Worm (Caenorhabditis elegans) whole organism, L4 larva: Measurements from ENCODE around the gene K11D12.11.

Source experiments
- Y5F2A.4 ChIP-seq: fragments of 200-800 bp; sonication (Bioruptor generic); optimal IDR thresholded peaks from 2 replicates; lab custom pipeline; 2018; ENCODE audit warnings: mild to moderate bottlenecking, missing genetic modification characterization, missing compliant biosample characterization
- aha-1 ChIP-seq: fragments of 150-350 bp; peaks from one replicate; lab custom pipeline; 2014; ENCODE audit warnings: missing biosample characterization, missing genetic modification characterization
- fos-1 ChIP-seq: fragments of 150-350 bp; optimal IDR thresholded peaks from 2 replicates; lab custom pipeline; 2014; ENCODE audit warnings: missing biosample characterization, missing genetic modification characterization
- mdl-1 ChIP-seq, 2 experiments: fragments of 150-350 bp in 1 of 2; sonication (generic microtip) in 1 of 2; optimal IDR thresholded peaks; 2 replicates each; lab custom pipeline; 2014 to 2017; ENCODE audit warnings: missing biosample characterization in 2 of 2, missing genetic modification characterization in 2 of 2
- nhr-237 ChIP-seq: sonication (generic microtip); optimal IDR thresholded peaks from 2 replicates; lab custom pipeline; 2017; ENCODE audit warnings: missing biosample characterization, missing genetic modification characterization
- nhr-25 ChIP-seq: sonication (generic microtip); optimal IDR thresholded peaks from 2 replicates; lab custom pipeline; 2017; ENCODE audit warnings: missing genetic modification characterization, mild to moderate bottlenecking, missing compliant biosample characterization, antibody characterized with exemption, moderate library complexity, borderline replicate concordance; ENCODE audit not compliant: insufficient read depth
- pha-4 ChIP-seq, 2 experiments: fragments of 150-350 bp in 1 of 2; fragments of 200-800 bp in 1 of 2; sonication (Bioruptor generic) in 1 of 2; IDR thresholded peaks in 1 of 2; optimal IDR thresholded peaks in 1 of 2; 2 replicates each; pipeline versions ENCODE4 v1.3.6 to Lab custom; 2014 to 2022; ENCODE audit warnings: missing genetic modification characterization in 2 of 2, missing genetic modification reagents in 2 of 2, missing biosample characterization in 1 of 2, missing compliant biosample characterization in 1 of 2
- snpc-4 ChIP-seq: fragments of 150-350 bp; optimal IDR thresholded peaks from 2 replicates; lab custom pipeline; 2014; ENCODE audit warnings: missing biosample characterization, missing genetic modification characterization

ce11 chrV:5040925-5041324 is 1.5 kb upstream of the K11D12.11 start, which contains the start of gene K11D12.8:
- TF ChIP-seq pha-4 (GFP tag; IDR thresholded peaks at IDR 0.05; lab: Robert Waterston, UW) (no peak), pha-4 (tag; optimal IDR thresholded peaks at IDR 0.05; lab: Kevin White, UChicago) (no peak), Y5F2A.4 (no peak), mdl-1 (tag; optimal IDR thresholded peaks at IDR 0.05; lab: Kevin White, UChicago) (no peak), nhr-25 (no peak), snpc-4 (no peak), aha-1 (no peak), nhr-237 (tag; lab: Kevin White, UChicago) (no peak), fos-1 (tag; lab: Kevin White, UChicago) (no peak)
